Worm (Caenorhabditis elegans) whole organism, L3 larva: ENCODE measurements around the gene Y54G2A.72.

Source experiments
- aly-2 ChIP-seq: fragments of 150-350 bp; optimal IDR thresholded peaks from 2 replicates; lab custom pipeline; 2014; ENCODE audit warnings: missing biosample characterization, missing genetic modification characterization
- elt-2 ChIP-seq: sonication (generic microtip); optimal IDR thresholded peaks from 2 replicates; lab custom pipeline; 2016; ENCODE audit warnings: missing genetic modification reagents, mild to moderate bottlenecking, missing genetic modification characterization, missing compliant biosample characterization
- mdl-1 ChIP-seq: fragments of 150-350 bp; optimal IDR thresholded peaks from 2 replicates; lab custom pipeline; 2014; ENCODE audit warnings: missing biosample characterization, missing genetic modification characterization
- nhr-237 ChIP-seq: fragments of 150-350 bp; optimal IDR thresholded peaks from 2 replicates; lab custom pipeline; 2014; ENCODE audit warnings: missing biosample characterization, missing genetic modification characterization
- skn-1 ChIP-seq: fragments of 150-350 bp; optimal IDR thresholded peaks from 2 replicates; lab custom pipeline; 2014; ENCODE audit warnings: missing biosample characterization, missing genetic modification characterization

DNA sequence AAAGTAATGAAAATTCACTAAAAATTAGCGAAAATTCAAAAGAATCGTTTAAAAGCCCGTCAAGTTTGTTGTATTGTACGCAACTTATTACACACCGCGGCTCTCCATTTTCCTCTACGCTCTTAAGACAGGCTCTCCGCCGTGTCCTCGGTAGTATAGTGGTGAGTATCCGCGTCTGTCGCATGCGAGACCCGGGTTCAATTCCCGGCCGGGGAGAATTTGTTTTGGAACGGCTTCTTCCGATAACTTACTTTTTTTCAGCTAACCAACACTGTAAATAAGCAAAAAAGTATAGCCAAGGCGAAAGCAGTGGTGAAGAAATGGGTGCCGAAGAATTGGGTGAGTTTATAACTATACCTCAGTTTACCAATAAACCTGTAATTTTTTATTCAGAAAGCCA, 24.3 kb downstream of the Y54G2A.72 start:
- TF ChIP-seq nhr-237 (tag; lab: Kevin White, UChicago) (no peak), mdl-1 (tag; lab: Kevin White, UChicago) (no peak), elt-2 (tag; lab: Kevin White, UChicago) (peak; percentile 6), aly-2 (no peak), skn-1 (tag; lab: Kevin White, UChicago) (no peak)
